Fruit fly (Drosophila melanogaster): ENCODE data around the gene yata.

The yata gene

DNA sequence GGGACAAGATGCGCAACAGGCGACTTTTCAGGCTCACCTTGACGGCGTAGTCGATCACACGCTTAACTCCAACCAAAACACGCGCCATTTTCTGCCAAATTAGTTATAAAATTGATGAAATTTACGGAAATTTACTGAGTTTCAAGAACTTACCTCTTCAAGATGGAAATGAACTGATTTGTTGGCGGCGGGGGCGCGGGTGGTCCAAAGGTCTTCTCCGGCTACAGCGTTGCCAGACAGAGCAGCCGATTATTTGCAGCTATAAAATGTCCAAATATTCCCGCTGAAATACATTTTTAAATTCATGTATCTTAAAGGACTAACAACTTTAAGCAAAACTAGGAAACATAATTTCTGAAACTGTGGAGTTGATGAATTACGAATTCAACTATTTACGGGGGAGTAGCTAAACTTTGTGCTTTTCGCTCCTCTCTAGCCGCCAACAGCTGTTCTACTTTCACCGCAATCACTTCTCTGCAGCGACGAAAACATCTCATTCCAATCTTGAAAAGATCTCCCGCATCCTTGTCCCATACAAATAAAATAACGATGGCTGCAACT is 53.8 kb downstream of the yata start, which contains the start of the genes Etfb and CG7789 (continued):
- TF ChIP-seq Bteb2 (GFP tag; optimal IDR thresholded peaks at IDR 0.05) (peak; percentile 59), sc (optimal IDR thresholded peaks at IDR 0.05) (no peak), sc (GFP tag; optimal IDR thresholded peaks at IDR 0.05) (no peak), CG12391 (tag; optimal IDR thresholded peaks at IDR 0.05) (peak; percentile 84), CG3065 (GFP tag; optimal IDR thresholded peaks at IDR 0.05) (no peak), Hr39 (optimal IDR thresholded peaks at IDR 0.05) (no peak), CG6791 (GFP tag; IDR thresholded peaks at IDR 0.05; ENCODE audit: partially characterized antibody) (no peak; the same call in 2 of the 3 replicates), Xrp1 (GFP tag; IDR thresholded peaks at IDR 0.05) (peak; percentile 65)

Data from whole organism, embryonic.